Fruit fly (Drosophila melanogaster): ENCODE measurements around the gene squ.

squ gene

DNA sequence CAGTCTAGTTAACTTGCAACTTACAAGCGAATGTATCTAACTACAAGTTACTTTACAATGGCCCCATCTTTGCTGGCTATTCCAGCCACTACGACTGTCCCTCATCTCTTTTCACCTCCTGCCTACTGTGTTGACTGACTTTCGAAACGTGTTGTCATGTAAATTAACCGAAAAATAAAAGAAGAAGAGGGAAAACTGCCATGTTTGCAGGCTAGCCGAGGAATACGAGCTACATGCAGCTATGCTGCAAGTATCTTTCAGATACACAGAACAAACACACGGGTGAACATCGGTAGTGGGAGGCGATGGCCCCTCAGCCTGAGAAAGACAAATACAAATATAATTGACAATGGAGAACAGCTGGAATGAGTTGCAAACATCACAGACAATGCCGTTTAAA is 30.8 kb downstream of the squ start (continued):
- TF ChIP-seq ewg (GFP tag; optimal IDR thresholded peaks at IDR 0.05) (no peak), Drgx (GFP tag; IDR thresholded peaks at IDR 0.05) (no peak), CG17385 (GFP tag; optimal IDR thresholded peaks at IDR 0.05) (peak; percentile 25), ci (GFP tag; IDR thresholded peaks at IDR 0.05) (0 out of 3 replicates have a peak, but pooled peaks have one; percentile 38), CG9727 (GFP tag; optimal IDR thresholded peaks at IDR 0.05) (no peak), zen2 (GFP tag; IDR thresholded peaks at IDR 0.05; ENCODE audit: partially characterized antibody) (no peak), Med (GFP tag) (peak; percentile 14), Xrp1 (GFP tag; IDR thresholded peaks at IDR 0.05) (0 out of 2 replicates have a peak, but pooled peaks have one; percentile 11), Side (GFP tag; optimal IDR thresholded peaks at IDR 0.05) (no peak), CG2875 (GFP tag; optimal IDR thresholded peaks at IDR 0.05) (peak; percentile 18), zfh1 (GFP tag; IDR thresholded peaks at IDR 0.05) (no peak), Asciz (GFP tag; optimal IDR thresholded peaks at IDR 0.05) (peak; percentile 25), CG1602 (GFP tag; optimal IDR thresholded peaks at IDR 0.05) (no peak), D19A (tag; optimal IDR thresholded peaks at IDR 0.05) (no peak), eve (GFP tag; optimal IDR thresholded peaks at IDR 0.05) (peak in 1 of 2 experiments; percentile 31), bcd (GFP tag; optimal IDR thresholded peaks at IDR 0.05) (no peak), Gsc (GFP tag; IDR thresholded peaks at IDR 0.05) (no peak), kni (GFP tag; optimal IDR thresholded peaks at IDR 0.05) (peak; percentile 68)

- no peak for TF ChIP-seq Max (GFP tag; optimal IDR thresholded peaks at IDR 0.05)
- TF ChIP-seq Med (GFP tag), result no peak
- TF ChIP-seq Awh (GFP tag; IDR thresholded peaks at IDR 0.05), result peak; percentile 61; the same call in 1 of the 2 replicates
- TF ChIP-seq vvl (GFP tag; IDR thresholded peaks at IDR 0.05), result peak; percentile 82
- no peak for TF ChIP-seq CG15601 (tag; optimal IDR thresholded peaks at IDR 0.05)
- peak; percentile 71 for TF ChIP-seq abd-A (tag; optimal IDR thresholded peaks at IDR 0.05)
- TF ChIP-seq chm (GFP tag; IDR thresholded peaks at IDR 0.05), result no peak
- TF ChIP-seq CG17186 (GFP tag; optimal IDR thresholded peaks at IDR 0.05), result no peak
- peak; percentile 7 for TF ChIP-seq pros (GFP tag; optimal IDR thresholded peaks at IDR 0.05)
- no peak for TF ChIP-seq z (GFP tag; IDR thresholded peaks at IDR 0.05)
- peak in 1 of 2 experiments; percentile 44 for TF ChIP-seq Hr78 (GFP tag; optimal IDR thresholded peaks at IDR 0.05)
- TF ChIP-seq CG1832 (GFP tag; optimal IDR thresholded peaks at IDR 0.05), result no peak
- 0 out of 3 replicates have a peak, but pooled peaks have one; percentile 36 for TF ChIP-seq ci (GFP tag; IDR thresholded peaks at IDR 0.05)
- no peak for TF ChIP-seq HHEX (GFP tag; optimal IDR thresholded peaks at IDR 0.05)
- TF ChIP-seq br (optimal IDR thresholded peaks at IDR 0.05), result no peak
- peak; percentile 54 for TF ChIP-seq run (tag; optimal IDR thresholded peaks at IDR 0.05)
- no peak for TF ChIP-seq D19B (GFP tag; optimal IDR thresholded peaks at IDR 0.05)
- no peak for TF ChIP-seq cad (GFP tag; optimal IDR thresholded peaks at IDR 0.05)
- TF ChIP-seq oc (tag; optimal IDR thresholded peaks at IDR 0.05), result peak; percentile 2
- peak in 1 of 2 experiments; percentile 28 for TF ChIP-seq eve (GFP tag; optimal IDR thresholded peaks at IDR 0.05)
- peak; percentile 65 for TF ChIP-seq grn (GFP tag; optimal IDR thresholded peaks at IDR 0.05)
- TF ChIP-seq nom (GFP tag; optimal IDR thresholded peaks at IDR 0.05), result no peak
- no peak for TF ChIP-seq gcm (GFP tag; optimal IDR thresholded peaks at IDR 0.05)
These were observed 32.0 kb downstream of the squ start for dm6 chr2L:16711891-16712290.

- no peak for TF ChIP-seq ato (GFP tag; IDR thresholded peaks at IDR 0.05; ENCODE audit: partially characterized antibody)
- no peak for TF ChIP-seq Atf3 (GFP tag; optimal IDR thresholded peaks at IDR 0.05)
- peak; percentile 17 for TF ChIP-seq exex (tag; optimal IDR thresholded peaks at IDR 0.05)
- no peak for TF ChIP-seq CG6813 (GFP tag; optimal IDR thresholded peaks at IDR 0.05)
- TF ChIP-seq fd102C (GFP tag; optimal IDR thresholded peaks at IDR 0.05), result no peak
- TF ChIP-seq ase (GFP tag; IDR thresholded peaks at IDR 0.05), result no peak
- no peak for TF ChIP-seq tna (GFP tag; IDR thresholded peaks at IDR 0.05; ENCODE audit: partially characterized antibody)
- TF ChIP-seq gem (tag; optimal IDR thresholded peaks at IDR 0.05), result peak; percentile 18
- TF ChIP-seq Ets65A (GFP tag), result no peak
- TF ChIP-seq corto (GFP tag; optimal IDR thresholded peaks at IDR 0.05), result no peak
- no peak for TF ChIP-seq lbe (GFP tag; optimal IDR thresholded peaks at IDR 0.05)
- no peak for TF ChIP-seq disco-r (GFP tag; optimal IDR thresholded peaks at IDR 0.05)
- no peak for TF ChIP-seq CG30020 (tag; optimal IDR thresholded peaks at IDR 0.05)
These were observed 34.1 kb downstream of the squ start for dm6 chr2L:16713929-16714328.

Measured in whole organism, embryonic.